Fruit fly (Drosophila melanogaster) whole organism, embryonic: Measurements from ENCODE around the gene Sk1.
A peak's percentile ranks its signal among the peaks of the same experiment; 100 is the strongest.

Experiments
- Atf-2 ChIP-seq: fragments of 200-800 bp; sonication (Bioruptor generic); optimal IDR thresholded peaks from 2 replicates; lab custom pipeline; 2016; ENCODE audit warnings: missing biosample characterization, missing genetic modification characterization
- Bgb ChIP-seq: fragments of 200-800 bp; sonication (Bioruptor generic); IDR thresholded peaks from 2 replicates; pipeline ENCODE4 v1.3.6; 2022; ENCODE audit warnings: missing biosample characterization, missing genetic modification characterization; ENCODE audit not compliant: partially characterized antibody
- CG11093 ChIP-seq: fragments of 200-800 bp; sonication (Bioruptor generic); IDR thresholded peaks from 3 replicates; pipeline ENCODE4 v1.3.6; 2022; ENCODE audit warnings: missing biosample characterization, missing genetic modification characterization
- CG11247 ChIP-seq: fragments of 200-800 bp; sonication (Bioruptor generic); IDR thresholded peaks from 2 replicates; pipeline ENCODE4 v1.3.6; 2022; ENCODE audit warnings: missing biosample characterization, missing genetic modification characterization
- CG12769 ChIP-seq: fragments of 200-800 bp; sonication (Bioruptor generic); optimal IDR thresholded peaks from 2 replicates; lab custom pipeline; 2019; ENCODE audit warnings: missing biosample characterization, mild to moderate bottlenecking, missing genetic modification characterization, moderate library complexity
- CG12942 ChIP-seq: fragments of 200-800 bp; sonication (Bioruptor generic); optimal IDR thresholded peaks from 3 replicates; lab custom pipeline; 2016; ENCODE audit warnings: missing biosample characterization, missing genetic modification characterization
- CG15011 ChIP-seq: fragments of 200-800 bp; sonication (Bioruptor generic); optimal IDR thresholded peaks from 3 replicates; lab custom pipeline; 2018; ENCODE audit warnings: missing biosample characterization, mild to moderate bottlenecking, missing genetic modification characterization
- CG17385 ChIP-seq: fragments of 200-800 bp; sonication (Bioruptor generic); optimal IDR thresholded peaks from 3 replicates; lab custom pipeline; 2018; ENCODE audit warnings: missing biosample characterization, mild to moderate bottlenecking, missing genetic modification characterization
- CG17612 ChIP-seq: fragments of 200-800 bp; sonication (Bioruptor generic); IDR thresholded peaks from 2 replicates; pipeline ENCODE4 v1.3.6; 2022; ENCODE audit warnings: missing biosample characterization, missing genetic modification characterization
- CG2120 ChIP-seq: fragments of 200-800 bp; sonication (Bioruptor generic); optimal IDR thresholded peaks from 3 replicates; lab custom pipeline; 2016; ENCODE audit warnings: missing biosample characterization, missing genetic modification characterization
- CG33213 ChIP-seq: fragments of 200-800 bp; sonication (Bioruptor generic); optimal IDR thresholded peaks from 3 replicates; lab custom pipeline; 2016; ENCODE audit warnings: missing biosample characterization, missing genetic modification characterization
- CG4730 ChIP-seq: fragments of 200-800 bp; sonication (Bioruptor generic); IDR thresholded peaks from 2 replicates; pipeline ENCODE4 v1.3.6; 2022; ENCODE audit warnings: missing biosample characterization, missing genetic modification characterization
- CG6689 ChIP-seq: fragments of 200-800 bp; sonication (Bioruptor generic); IDR thresholded peaks from 2 replicates; pipeline ENCODE4 v1.3.6; 2022; ENCODE audit warnings: missing biosample characterization, missing genetic modification characterization
- Dad ChIP-seq: fragments of 200-800 bp; sonication (Bioruptor generic); optimal IDR thresholded peaks from 3 replicates; lab custom pipeline; 2016; ENCODE audit warnings: missing biosample characterization, missing genetic modification characterization
- Dbx ChIP-seq: fragments of 200-800 bp; sonication (Bioruptor generic); IDR thresholded peaks from 3 replicates; pipeline ENCODE4 v1.3.6; 2022; ENCODE audit warnings: missing biosample characterization, missing genetic modification characterization
- Ets65A ChIP-seq: fragments of 200-800 bp; sonication (Bioruptor generic); peaks from one replicate; lab custom pipeline; 2016; ENCODE audit warnings: missing biosample characterization, missing genetic modification characterization
- HLH3B ChIP-seq: fragments of 200-800 bp; sonication (Bioruptor generic); IDR thresholded peaks from 2 replicates; pipeline ENCODE4 v1.3.6; 2022; ENCODE audit warnings: missing biosample characterization, missing genetic modification characterization
- MTF-1 ChIP-seq: fragments of 200-800 bp; sonication (Bioruptor generic); optimal IDR thresholded peaks from 2 replicates; lab custom pipeline; 2018; ENCODE audit warnings: missing biosample characterization, mild to moderate bottlenecking, missing genetic modification characterization, borderline replicate concordance
- Med ChIP-seq: fragments of 200-800 bp; sonication (Bioruptor generic); peaks from one replicate; lab custom pipeline; 2016; ENCODE audit warnings: missing biosample characterization, missing genetic modification characterization, mild to moderate bottlenecking, inconsistent platforms, moderate library complexity
- Neu2 ChIP-seq: fragments of 200-800 bp; sonication (Bioruptor generic); optimal IDR thresholded peaks from 3 replicates; lab custom pipeline; 2016; ENCODE audit warnings: missing biosample characterization, missing genetic modification characterization, borderline replicate concordance
- Oli ChIP-seq: fragments of 200-800 bp; sonication (Bioruptor generic); optimal IDR thresholded peaks from 2 replicates; lab custom pipeline; 2018; ENCODE audit warnings: missing biosample characterization, mild to moderate bottlenecking, missing genetic modification characterization, moderate library complexity
- Pdp1 ChIP-seq, 2 experiments: fragments of 200-800 bp; sonication (Bioruptor generic); optimal IDR thresholded peaks; 3 replicates each; lab custom pipeline; 2016; ENCODE audit warnings: missing biosample characterization in 2 of 2, missing genetic modification characterization in 2 of 2, mild to moderate bottlenecking in 1 of 2, moderate library complexity in 1 of 2
- Ravus ChIP-seq: fragments of 200-800 bp; sonication (Bioruptor generic); IDR thresholded peaks from 2 replicates; pipeline ENCODE4 v1.3.6; 2022; ENCODE audit warnings: missing biosample characterization, missing genetic modification characterization
- Six4 ChIP-seq: fragments of 200-800 bp; sonication (Bioruptor generic); optimal IDR thresholded peaks from 2 replicates; lab custom pipeline; 2016; ENCODE audit warnings: missing biosample characterization, missing genetic modification characterization
- Spps ChIP-seq: fragments of 200-800 bp; sonication (Bioruptor generic); optimal IDR thresholded peaks from 2 replicates; lab custom pipeline; 2018; ENCODE audit warnings: missing biosample characterization, mild to moderate bottlenecking, missing genetic modification characterization
- Ssrp ChIP-seq: fragments of 200-800 bp; sonication (Bioruptor generic); optimal IDR thresholded peaks from 2 replicates; lab custom pipeline; 2018; ENCODE audit warnings: missing biosample characterization, mild to moderate bottlenecking, missing genetic modification characterization, moderate library complexity
- chinmo ChIP-seq: fragments of 200-800 bp; sonication (Bioruptor generic); IDR thresholded peaks from 4 replicates; pipeline ENCODE4 v1.3.6; 2022; ENCODE audit warnings: missing biosample characterization, missing genetic modification characterization; ENCODE audit not compliant: partially characterized antibody
- chn ChIP-seq: fragments of 200-800 bp; sonication (Bioruptor generic); optimal IDR thresholded peaks from 2 replicates; lab custom pipeline; 2016; ENCODE audit warnings: missing biosample characterization, missing genetic modification characterization
- crol ChIP-seq: fragments of 200-800 bp; sonication (Bioruptor generic); IDR thresholded peaks from 2 replicates; pipeline ENCODE4 v1.3.6; 2022; ENCODE audit warnings: missing biosample characterization, missing genetic modification characterization
- exex ChIP-seq: fragments of 200-800 bp; sonication (Bioruptor generic); optimal IDR thresholded peaks from 4 replicates; lab custom pipeline; 2018; ENCODE audit warnings: missing biosample characterization, mild to moderate bottlenecking, missing genetic modification characterization, moderate library complexity
- kah ChIP-seq: fragments of 200-800 bp; sonication (Bioruptor generic); optimal IDR thresholded peaks from 2 replicates; lab custom pipeline; 2018; ENCODE audit warnings: missing biosample characterization, mild to moderate bottlenecking, missing genetic modification characterization
- lilli ChIP-seq: fragments of 200-800 bp; sonication (Bioruptor generic); optimal IDR thresholded peaks from 3 replicates; lab custom pipeline; 2016; ENCODE audit warnings: missing biosample characterization, missing genetic modification characterization
- pfk ChIP-seq: fragments of 200-800 bp; sonication (Bioruptor generic); optimal IDR thresholded peaks from 2 replicates; lab custom pipeline; 2018; ENCODE audit warnings: missing biosample characterization, mild to moderate bottlenecking, missing genetic modification characterization, moderate library complexity
- schlank ChIP-seq: fragments of 200-800 bp; sonication (Bioruptor generic); optimal IDR thresholded peaks from 2 replicates; lab custom pipeline; 2018; ENCODE audit warnings: missing biosample characterization, mild to moderate bottlenecking, missing genetic modification characterization
- sug ChIP-seq: fragments of 200-800 bp; optimal IDR thresholded peaks from 2 replicates; lab custom pipeline; 2019; ENCODE audit warnings: missing biosample characterization, mild to moderate bottlenecking, missing genetic modification characterization, moderate library complexity
- vnd ChIP-seq: fragments of 200-800 bp; sonication (Bioruptor generic); IDR thresholded peaks from 3 replicates; pipeline ENCODE4 v1.3.6; 2022; ENCODE audit warnings: missing biosample characterization, missing genetic modification characterization; ENCODE audit not compliant: partially characterized antibody
- wor ChIP-seq: fragments of 200-800 bp; sonication (Bioruptor generic); IDR thresholded peaks from 2 replicates; pipeline ENCODE4 v1.3.6; 2022; ENCODE audit warnings: missing biosample characterization, missing genetic modification characterization

Sk1 gene

dm6 chrX:11424512-11424911, 17.8 kb upstream of the Sk1 start:
- TF ChIP-seq Ssrp (tag; lab: Kevin White, UChicago), result no peak
- peak; percentile 89 for TF ChIP-seq exex (tag; lab: Kevin White, UChicago)
- no peak for TF ChIP-seq CG17385 (GFP tag; lab: Kevin White, UChicago)
- no peak for TF ChIP-seq CG2120

dm6 chrX:11425401-11425800, 16.9 kb upstream of the Sk1 start:
- TF ChIP-seq Dad (GFP tag; lab: Kevin White, UChicago), result no peak
- TF ChIP-seq CG12769 (tag; lab: Kevin White, UChicago), result peak; percentile 14
- TF ChIP-seq Oli (tag; lab: Kevin White, UChicago), result no peak
- no peak for TF ChIP-seq HLH3B (GFP tag; lab: Robert Waterston, UW)
- no peak for TF ChIP-seq CG12942 (GFP tag; lab: Kevin White, UChicago)
- no peak for TF ChIP-seq kah (GFP tag; lab: Kevin White, UChicago)
- no peak for TF ChIP-seq CG11247
- TF ChIP-seq sug (tag; lab: Kevin White, UChicago), result peak; percentile 13
- no peak for TF ChIP-seq schlank (tag; lab: Kevin White, UChicago)
- no peak for TF ChIP-seq MTF-1 (GFP tag; lab: Kevin White, UChicago)
- peak in 1 of 2 experiments; percentile 83 for TF ChIP-seq Pdp1 (GFP tag; optimal IDR thresholded peaks at IDR 0.05; lab: Kevin White, UChicago)
- no peak for TF ChIP-seq CG4730 (GFP tag; lab: Robert Waterston, UW)
- TF ChIP-seq Med (GFP tag; lab: Kevin White, UChicago), result peak; percentile 54
- TF ChIP-seq lilli (GFP tag; lab: Kevin White, UChicago), result no peak
- TF ChIP-seq Neu2 (GFP tag; lab: Kevin White, UChicago), result no peak
- TF ChIP-seq Atf-2 (GFP tag; lab: Kevin White, UChicago), result no peak
- 0 out of 3 replicates have a peak, but pooled peaks have one; percentile 12 for TF ChIP-seq Dbx
- TF ChIP-seq chinmo, result 0 out of 4 replicates have a peak, but pooled peaks have one; percentile 43
- TF ChIP-seq Spps (tag; lab: Kevin White, UChicago), result no peak
- TF ChIP-seq crol, result 0 out of 2 replicates have a peak, but pooled peaks have one; percentile 34
- TF ChIP-seq, all 482 proteins: peak for 7

- no peak for TF ChIP-seq CG15011
- no peak for TF ChIP-seq Ssrp (tag; lab: Kevin White, UChicago)
- TF ChIP-seq CG2120, result no peak
- TF ChIP-seq Bgb (GFP tag; lab: Robert Waterston, UW), result no peak
- TF ChIP-seq wor (GFP tag; lab: Robert Waterston, UW), result no peak
- TF ChIP-seq CG11093 (GFP tag; lab: Robert Waterston, UW), result no peak
- TF ChIP-seq CG6689 (GFP tag; lab: Robert Waterston, UW), result no peak
- TF ChIP-seq chn (GFP tag; lab: Kevin White, UChicago), result no peak
- TF ChIP-seq Six4 (GFP tag; lab: Kevin White, UChicago), result no peak
- no peak for TF ChIP-seq vnd
- no peak for TF ChIP-seq Ravus (GFP tag; lab: Robert Waterston, UW)
- no peak for TF ChIP-seq CG12769 (tag; lab: Kevin White, UChicago)
- TF ChIP-seq pfk (GFP tag; lab: Kevin White, UChicago), result no peak
- TF ChIP-seq CG33213 (GFP tag; lab: Kevin White, UChicago), result no peak
- TF ChIP-seq Ets65A (GFP tag; lab: Kevin White, UChicago), result no peak
- no peak for TF ChIP-seq CG17612
These were observed 16.3 kb upstream of the Sk1 start for dm6 chrX:11425956-11426598.
